Worm (Caenorhabditis elegans) whole organism, L1 larva: Measurements from ENCODE around the gene hpo-19.

ENCODE experiments used
- C04F5.9 ChIP-seq: sonication (generic microtip); optimal IDR thresholded peaks from 2 replicates; lab custom pipeline; 2016; ENCODE audit warnings: missing genetic modification characterization, missing compliant biosample characterization
- C16A3.4 ChIP-seq: fragments of 150-350 bp; optimal IDR thresholded peaks from 2 replicates; lab custom pipeline; 2014; ENCODE audit warnings: missing biosample characterization, missing genetic modification characterization
- ceh-8 ChIP-seq: fragments of 200-800 bp; sonication (Bioruptor generic); optimal IDR thresholded peaks from 2 replicates; lab custom pipeline; 2018; ENCODE audit warnings: mild to moderate bottlenecking, missing genetic modification characterization, moderate library complexity, missing compliant biosample characterization
- ceh-88 ChIP-seq: fragments of 200-800 bp; sonication (Bioruptor generic); IDR thresholded peaks from 2 replicates; pipeline ENCODE4 v1.3.6; 2022; ENCODE audit warnings: missing genetic modification characterization, missing compliant biosample characterization
- dsc-1 ChIP-seq: sonication (generic microtip); optimal IDR thresholded peaks from 2 replicates; lab custom pipeline; 2016; ENCODE audit warnings: mild to moderate bottlenecking, missing genetic modification characterization, missing compliant biosample characterization
- efl-1 ChIP-seq, 4 experiments: fragments of 150-350 bp; optimal IDR thresholded peaks in 3 of 4; peaks in 1 of 4; 1 replicate in 1 of 4; 2 replicates in 3 of 4; lab custom pipeline; 2014; ENCODE audit warnings: missing biosample characterization in 2 of 4, missing genetic modification characterization in 2 of 4, missing genetic modification reagents in 2 of 4
- egl-13 ChIP-seq: sonication (generic microtip); optimal IDR thresholded peaks from 2 replicates; lab custom pipeline; 2016; ENCODE audit warnings: missing genotype, missing genetic modification reagents, missing genetic modification characterization, missing compliant biosample characterization
- egl-27 ChIP-seq, 2 experiments: fragments of 150-350 bp in 1 of 2; sonication (generic microtip); optimal IDR thresholded peaks; 3 replicates each; lab custom pipeline; 2017 to 2018; ENCODE audit warnings: missing biosample characterization in 2 of 2, missing genetic modification characterization in 2 of 2, missing genetic modification reagents in 2 of 2
- elt-2 ChIP-seq: sonication (generic microtip); optimal IDR thresholded peaks from 2 replicates; lab custom pipeline; 2016; ENCODE audit warnings: missing genetic modification characterization, mild to moderate bottlenecking, inconsistent platforms, missing compliant biosample characterization, missing genetic modification reagents
- fkh-4 ChIP-seq: sonication (generic microtip); optimal IDR thresholded peaks from 2 replicates; lab custom pipeline; 2016; ENCODE audit warnings: missing compliant biosample characterization, missing genetic modification characterization, borderline replicate concordance
- hlh-17 ChIP-seq: fragments of 200-800 bp; sonication (Bioruptor generic); optimal IDR thresholded peaks from 2 replicates; lab custom pipeline; 2018; ENCODE audit warnings: missing genetic modification characterization, mild to moderate bottlenecking, missing compliant biosample characterization, moderate library complexity, borderline replicate concordance
- isw-1 ChIP-seq: fragments of 200-800 bp; sonication (Bioruptor generic); IDR thresholded peaks from 2 replicates; pipeline ENCODE4 v1.3.6; 2022; ENCODE audit warnings: missing genetic modification characterization, missing compliant biosample characterization
- jun-1 ChIP-seq: fragments of 150-350 bp; optimal IDR thresholded peaks from 2 replicates; lab custom pipeline; 2014; ENCODE audit warnings: missing biosample characterization, missing genetic modification reagents, missing genetic modification characterization
- lin-13 ChIP-seq: fragments of 150-350 bp; optimal IDR thresholded peaks from 2 replicates; lab custom pipeline; 2014; ENCODE audit warnings: missing biosample characterization, missing genetic modification reagents, missing genetic modification characterization
- lin-14 ChIP-seq: fragments of 200-800 bp; sonication (Bioruptor generic); optimal IDR thresholded peaks from 2 replicates; lab custom pipeline; 2018; ENCODE audit warnings: mild to moderate bottlenecking, missing genetic modification characterization, moderate library complexity, missing compliant biosample characterization
- lin-35 ChIP-seq, 2 experiments: fragments of 150-350 bp; optimal IDR thresholded peaks; 2 replicates each; lab custom pipeline; 2014; ENCODE audit warnings: missing biosample characterization in 2 of 2, missing genetic modification characterization in 2 of 2, missing genetic modification reagents in 2 of 2
- lsy-2 ChIP-seq, 2 experiments: fragments of 150-350 bp; optimal IDR thresholded peaks; 2 replicates each; lab custom pipeline; 2014; ENCODE audit warnings: missing biosample characterization in 2 of 2, missing genetic modification characterization in 2 of 2
- mdl-1 ChIP-seq, 2 experiments: fragments of 150-350 bp; optimal IDR thresholded peaks; 2 replicates each; lab custom pipeline; 2014 to 2017; ENCODE audit warnings: missing biosample characterization in 2 of 2, missing genetic modification characterization in 2 of 2, inconsistent platforms in 1 of 2
- mef-2 ChIP-seq: fragments of 150-350 bp; optimal IDR thresholded peaks from 2 replicates; lab custom pipeline; 2014; ENCODE audit warnings: missing biosample characterization, missing genetic modification characterization
- nhr-20 ChIP-seq: sonication (generic microtip); optimal IDR thresholded peaks from 2 replicates; lab custom pipeline; 2016; ENCODE audit warnings: mild to moderate bottlenecking, missing genetic modification characterization, missing compliant biosample characterization
- nhr-28 ChIP-seq: fragments of 150-350 bp; optimal IDR thresholded peaks from 2 replicates; lab custom pipeline; 2014; ENCODE audit warnings: missing biosample characterization, missing genetic modification characterization
- nhr-47 ChIP-seq: sonication (generic microtip); optimal IDR thresholded peaks from 2 replicates; lab custom pipeline; 2016; ENCODE audit warnings: mild to moderate bottlenecking, missing genetic modification characterization, moderate library complexity, missing compliant biosample characterization
- nhr-71 ChIP-seq: sonication (generic microtip); optimal IDR thresholded peaks from 2 replicates; lab custom pipeline; 2016; ENCODE audit warnings: mild to moderate bottlenecking, missing genetic modification characterization, moderate library complexity, missing compliant biosample characterization
- nhr-76 ChIP-seq: sonication (generic microtip); optimal IDR thresholded peaks from 2 replicates; lab custom pipeline; 2017; ENCODE audit warnings: missing biosample characterization, missing genetic modification characterization
- nhr-84 ChIP-seq: sonication (generic microtip); optimal IDR thresholded peaks from 2 replicates; lab custom pipeline; 2017; ENCODE audit warnings: missing biosample characterization, missing genetic modification characterization
- pqm-1 ChIP-seq: sonication (generic microtip); optimal IDR thresholded peaks from 3 replicates; lab custom pipeline; 2017; ENCODE audit warnings: missing biosample characterization, missing genetic modification characterization
- rnt-1 ChIP-seq: sonication (generic microtip); optimal IDR thresholded peaks from 2 replicates; lab custom pipeline; 2016; ENCODE audit warnings: mild to moderate bottlenecking, missing genetic modification characterization, moderate library complexity, missing compliant biosample characterization
- snpc-4 ChIP-seq: fragments of 150-350 bp; optimal IDR thresholded peaks from 2 replicates; lab custom pipeline; 2014; ENCODE audit warnings: missing biosample characterization, missing genetic modification characterization
- snu-23 ChIP-seq: sonication (generic microtip); optimal IDR thresholded peaks from 2 replicates; lab custom pipeline; 2016; ENCODE audit warnings: missing genetic modification characterization, missing compliant biosample characterization
- sup-37 ChIP-seq: fragments of 200-800 bp; sonication (Bioruptor generic); optimal IDR thresholded peaks from 2 replicates; lab custom pipeline; 2018; ENCODE audit warnings: mild to moderate bottlenecking, missing genetic modification characterization, missing compliant biosample characterization
- tbx-2 ChIP-seq: sonication (generic microtip); optimal IDR thresholded peaks from 2 replicates; lab custom pipeline; 2016; ENCODE audit warnings: missing genetic modification characterization, missing compliant biosample characterization
- tlp-1 ChIP-seq: fragments of 150-350 bp; optimal IDR thresholded peaks from 2 replicates; lab custom pipeline; 2014; ENCODE audit warnings: missing biosample characterization, missing genetic modification characterization
- unc-30 ChIP-seq: sonication (generic microtip); optimal IDR thresholded peaks from 2 replicates; lab custom pipeline; 2017; ENCODE audit warnings: missing biosample characterization, missing genetic modification characterization
- unc-62 ChIP-seq: fragments of 150-350 bp; optimal IDR thresholded peaks from 2 replicates; lab custom pipeline; 2014; ENCODE audit warnings: missing biosample characterization, missing genetic modification reagents, missing genetic modification characterization
- xbp-1 ChIP-seq: sonication (generic microtip); optimal IDR thresholded peaks from 2 replicates; lab custom pipeline; 2016; ENCODE audit warnings: missing genetic modification characterization, missing compliant biosample characterization
- zag-1 ChIP-seq: fragments of 150-350 bp; optimal IDR thresholded peaks from 2 replicates; lab custom pipeline; 2014; ENCODE audit warnings: missing biosample characterization, missing genetic modification characterization
- ztf-11 ChIP-seq, 2 experiments: sonication (generic microtip); optimal IDR thresholded peaks; 2 replicates each; lab custom pipeline; 2016 to 2017; ENCODE audit warnings: missing genetic modification characterization in 2 of 2, missing biosample characterization in 1 of 2, missing compliant biosample characterization in 1 of 2

Gene hpo-19

ce11 chrV:6442037-6442436 is 5.6 kb downstream of the hpo-19 start, which contains the start of gene T05H4.3:
Gene T05H4.3, plus strand, starts transcription at chrV:6442337.
- TF ChIP-seq mdl-1 (tag; optimal IDR thresholded peaks at IDR 0.05; lab: Kevin White, UChicago) (no peak), isw-1 (GFP tag; lab: Robert Waterston, UW) (no peak), ztf-11 (tag; optimal IDR thresholded peaks at IDR 0.05; lab: Kevin White, UChicago) (no peak), zag-1 (tag; lab: Kevin White, UChicago) (no peak), mef-2 (tag; lab: Kevin White, UChicago) (no peak), egl-27 (tag; optimal IDR thresholded peaks at IDR 0.05; lab: Kevin White, UChicago) (no peak), tlp-1 (tag; lab: Kevin White, UChicago) (no peak), pqm-1 (tag; lab: Kevin White, UChicago) (no peak)

- TF ChIP-seq nhr-47 (tag; lab: Kevin White, UChicago) (no peak), C04F5.9 (no peak), tbx-2 (tag; lab: Kevin White, UChicago) (no peak), nhr-76 (no peak), fkh-4 (tag; lab: Kevin White, UChicago) (no peak), ceh-88 (GFP tag; lab: Robert Waterston, UW) (no peak), snpc-4 (no peak), ztf-11 (tag; optimal IDR thresholded peaks at IDR 0.05; lab: Kevin White, UChicago) (no peak), egl-27 (tag; optimal IDR thresholded peaks at IDR 0.05; lab: Kevin White, UChicago) (no peak), lin-13 (no peak), mef-2 (tag; lab: Kevin White, UChicago) (no peak), xbp-1 (no peak), lsy-2 (tag; optimal IDR thresholded peaks at IDR 0.05; lab: Kevin White, UChicago) (no peak)
Measured at ce11 chrV:6448356-6448755, 11.9 kb downstream of the hpo-19 start, which contains the start of gene fbxa-196. Gene fbxa-196, plus strand, starts transcription at chrV:6448656.

- peak; percentile 13 for TF ChIP-seq rnt-1
- peak in 1 of 2 experiments; percentile 4 for TF ChIP-seq lin-35 (GFP tag; optimal IDR thresholded peaks at IDR 0.05; lab: Kevin White, UChicago)
- peak; percentile 43 for TF ChIP-seq elt-2 (tag; lab: Kevin White, UChicago)
- peak in 1 of 2 experiments; percentile 4 for TF ChIP-seq efl-1 (optimal IDR thresholded peaks at IDR 0.05; lab: Kevin White, UChicago)
- TF ChIP-seq efl-1 (GFP tag; optimal IDR thresholded peaks at IDR 0.05 in 1 of 2; lab: Kevin White, UChicago): peak in 1 of 2 experiments; percentile 68
- no peak for TF ChIP-seq hlh-17 (GFP tag; lab: Kevin White, UChicago)
Measured at ce11 chrV:6450129-6451011, 13.9 kb downstream of the hpo-19 start, which contains the start of gene acl-8. Gene acl-8, plus strand, starts transcription at chrV:6450870.

ce11 chrV:6453122-6453521 is 16.7 kb downstream of the hpo-19 start, which contains the start of gene acl-9:
Gene acl-9, plus strand, starts transcription at chrV:6453226.
- TF ChIP-seq nhr-84: no peak
- TF ChIP-seq ceh-8 (GFP tag; lab: Kevin White, UChicago): no peak
- TF ChIP-seq nhr-28 (tag; lab: Kevin White, UChicago): no peak
- TF ChIP-seq snu-23: no peak
- no peak for TF ChIP-seq dsc-1 (tag; lab: Kevin White, UChicago)
- no peak for TF ChIP-seq C16A3.4 (tag; lab: Kevin White, UChicago)
- TF ChIP-seq jun-1: no peak
- TF ChIP-seq rnt-1: no peak
- TF ChIP-seq unc-30 (tag; lab: Kevin White, UChicago): no peak
- TF ChIP-seq nhr-20 (tag; lab: Kevin White, UChicago): no peak
- no peak for TF ChIP-seq nhr-71 (tag; lab: Kevin White, UChicago)
- no peak for TF ChIP-seq egl-13 (tag; lab: Kevin White, UChicago)
- TF ChIP-seq lin-14 (GFP tag; lab: Kevin White, UChicago): no peak
- TF ChIP-seq sup-37 (GFP tag; lab: Kevin White, UChicago): no peak
- no peak for TF ChIP-seq unc-62 (GFP tag; lab: Kevin White, UChicago)
